Worm (Caenorhabditis elegans): ENCODE measurements around the gene M163.1.

The M163.1 gene

DNA sequence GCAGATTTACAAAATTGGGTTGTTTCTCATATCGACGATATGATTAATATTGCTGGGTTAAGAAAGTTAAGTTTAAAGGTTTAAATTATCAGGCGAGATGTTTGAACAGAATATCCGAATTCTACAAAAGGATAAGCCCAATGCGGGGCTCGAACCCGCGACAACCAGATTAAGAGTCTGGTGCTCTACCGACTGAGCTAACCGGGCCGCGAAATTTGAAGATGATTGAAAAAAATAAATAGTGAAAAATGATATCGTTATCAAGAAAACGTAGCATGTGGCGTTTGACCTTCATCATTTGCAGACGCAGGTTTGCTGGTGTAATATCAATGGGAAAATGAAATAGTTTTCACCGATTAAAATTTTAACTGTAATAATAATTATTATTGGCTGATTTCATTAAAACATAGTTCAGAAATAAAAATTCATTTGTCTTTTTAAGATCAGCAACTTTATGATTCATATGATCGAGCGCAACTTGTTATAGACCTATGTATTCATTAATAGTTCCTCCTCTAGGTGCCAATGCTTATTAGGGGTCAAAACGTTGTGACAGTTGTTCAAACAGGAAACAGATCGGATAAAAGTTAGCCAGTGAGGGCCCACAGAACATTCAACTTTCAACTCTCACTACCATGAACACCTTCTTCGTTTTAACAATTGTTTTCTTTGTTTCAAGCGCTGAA is 24.7 kb downstream of the M163.1 start, which contains the start of gene M163.11 (continued):
- TF ChIP-seq lsy-27 (tag; optimal IDR thresholded peaks at IDR 0.05; ENCODE audit: borderline replicate concordance, insufficient read depth) (peak; percentile 56), lin-26 (GFP tag; IDR thresholded peaks at IDR 0.05) (peak; percentile 96), nhr-80 (tag; optimal IDR thresholded peaks at IDR 0.05) (peak; percentile 8), Y79H2A.3 (GFP tag; conservative IDR thresholded peaks at IDR 0.05) (no peak), akir-1 (GFP tag; optimal IDR thresholded peaks at IDR 0.05) (no peak), zim-3 (tag; optimal IDR thresholded peaks at IDR 0.05) (peak; percentile 57), lag-1 (GFP tag; IDR thresholded peaks at IDR 0.05) (no peak), D2030.7 (GFP tag; IDR thresholded peaks at IDR 0.05) (peak; percentile 69), sdz-38 (tag; optimal IDR thresholded peaks at IDR 0.05) (no peak), snpc-1.1 (tag; optimal IDR thresholded peaks at IDR 0.05; ENCODE audit: insufficient read depth) (peak; percentile 71), snpc-3.4 (tag; optimal IDR thresholded peaks at IDR 0.05) (peak; percentile 86), ztf-26 (tag; optimal IDR thresholded peaks at IDR 0.05) (peak; percentile 15), madf-3 (GFP tag; IDR thresholded peaks at IDR 0.05) (peak; percentile 80; the same call in 1 of the 2 replicates), tbp1 (GFP tag; optimal IDR thresholded peaks at IDR 0.05) (peak; percentile 91), pbrm-1 (GFP tag; IDR thresholded peaks at IDR 0.05) (peak; percentile 76), let-526 (GFP tag; IDR thresholded peaks at IDR 0.05) (no peak), tlf-1 (GFP tag; optimal IDR thresholded peaks at IDR 0.05) (peak; percentile 15), attf-6 (GFP tag; IDR thresholded peaks at IDR 0.05) (0 out of 2 replicates have a peak, but pooled peaks have one; percentile 25), madf-10 (tag; optimal IDR thresholded peaks at IDR 0.05) (peak; percentile 39), egl-44 (GFP tag; IDR thresholded peaks at IDR 0.05) (0 out of 2 replicates have a peak, but pooled peaks have one; percentile 46), T07F8.4 (tag; optimal IDR thresholded peaks at IDR 0.05) (peak; percentile 58), B0035.1 (tag; optimal IDR thresholded peaks at IDR 0.05) (peak; percentile 43), F33H1.4 (GFP tag; IDR thresholded peaks at IDR 0.05) (no peak), nfyb-1 (GFP tag; IDR thresholded peaks at IDR 0.05) (peak; percentile 82), gei-17 (GFP tag; optimal IDR thresholded peaks at IDR 0.05) (no peak), hrde-1 (tag; optimal IDR thresholded peaks at IDR 0.05; ENCODE audit: borderline replicate concordance) (no peak), K11D2.4 (GFP tag; IDR thresholded peaks at IDR 0.05) (no peak), dpff-1 (tag; optimal IDR thresholded peaks at IDR 0.05) (no peak), zfh-2 (GFP tag; conservative IDR thresholded peaks at IDR 0.05) (no peak), egl-18 (GFP tag; IDR thresholded peaks at IDR 0.05) (no peak), mel-28 (tag; optimal IDR thresholded peaks at IDR 0.05; ENCODE audit: borderline replicate concordance) (no peak), Y67H2A.10 (GFP tag; conservative IDR thresholded peaks at IDR 0.05) (no peak), F37B4.10 (GFP tag; IDR thresholded peaks at IDR 0.05) (no peak), lir-1 (GFP tag; conservative IDR thresholded peaks at IDR 0.05) (0 out of 2 replicates have a peak, but pooled peaks have one; percentile 21), ztf-6 (GFP tag; IDR thresholded peaks at IDR 0.05) (0 out of 2 replicates have a peak, but pooled peaks have one; percentile 13), ceh-91 (GFP tag; IDR thresholded peaks at IDR 0.05) (no peak), Y53F4B.3 (GFP tag; IDR thresholded peaks at IDR 0.05) (no peak), somi-1 (GFP tag; optimal IDR thresholded peaks at IDR 0.05) (no peak), F49E8.2 (tag; optimal IDR thresholded peaks at IDR 0.05; ENCODE audit: insufficient read depth) (peak; percentile 40), hlh-12 (tag; optimal IDR thresholded peaks at IDR 0.05) (peak; percentile 44), cebp-1 (GFP tag; IDR thresholded peaks at IDR 0.05) (0 out of 2 replicates have a peak, but pooled peaks have one; percentile 22), cebp-1 (tag; optimal IDR thresholded peaks at IDR 0.05) (peak; percentile 17), fkh-3 (tag; optimal IDR thresholded peaks at IDR 0.05) (no peak), lin-54 (GFP tag; optimal IDR thresholded peaks at IDR 0.05) (peak; percentile 46), aptf-3 (GFP tag; IDR thresholded peaks at IDR 0.05) (0 out of 2 replicates have a peak, but pooled peaks have one; percentile 55), F23B12.7 (tag; optimal IDR thresholded peaks at IDR 0.05; ENCODE audit: insufficient read depth) (peak; percentile 9)

Measured in whole organism, young adult.